Fruit fly (Drosophila melanogaster): ENCODE results near the gene modSP.

The modSP gene

DNA sequence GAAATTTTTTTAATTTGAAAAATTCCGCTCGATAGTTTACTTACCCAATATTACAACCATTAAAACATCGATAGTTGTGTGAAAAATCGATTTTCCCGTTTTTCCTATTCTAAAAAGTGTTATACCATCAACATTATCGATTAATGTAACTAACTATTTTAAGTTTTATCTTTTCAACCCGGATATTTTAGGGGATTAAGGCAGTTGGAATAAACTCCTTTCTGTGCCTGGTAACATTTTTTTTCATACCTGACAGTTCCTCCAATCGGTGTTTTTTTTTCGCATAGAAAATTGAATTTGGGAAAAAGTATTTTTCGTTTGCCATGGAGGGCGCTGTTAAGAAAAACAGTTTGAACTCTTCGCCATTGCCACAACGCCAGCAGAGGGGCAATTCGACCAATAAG is 15.5 kb downstream of the modSP start, which contains the start of gene nonA-l (continued):
- peak; percentile 80 for TF ChIP-seq inv (GFP tag; IDR thresholded peaks at IDR 0.05; ENCODE audit: partially characterized antibody)
- TF ChIP-seq CG15479 (GFP tag; optimal IDR thresholded peaks at IDR 0.05) = no peak
- TF ChIP-seq CG14860 (GFP tag; IDR thresholded peaks at IDR 0.05; ENCODE audit: partially characterized antibody) = peak; percentile 83
- no peak for TF ChIP-seq CG15514 (GFP tag; optimal IDR thresholded peaks at IDR 0.05)
- no peak for TF ChIP-seq CG2199 (GFP tag; IDR thresholded peaks at IDR 0.05)
- TF ChIP-seq CG7839 (tag; optimal IDR thresholded peaks at IDR 0.05) = no peak
- no peak for TF ChIP-seq CG6175 (GFP tag; IDR thresholded peaks at IDR 0.05)
- TF ChIP-seq CG42726 (GFP tag; IDR thresholded peaks at IDR 0.05; ENCODE audit: partially characterized antibody) = 0 out of 2 replicates have a peak, but pooled peaks have one; percentile 4
- peak; percentile 28 for TF ChIP-seq phol (tag; optimal IDR thresholded peaks at IDR 0.05)
- TF ChIP-seq D19A (tag; optimal IDR thresholded peaks at IDR 0.05) = peak; percentile 57
- no peak for TF ChIP-seq cwo (GFP tag; optimal IDR thresholded peaks at IDR 0.05)
- TF ChIP-seq CG4617 (GFP tag; optimal IDR thresholded peaks at IDR 0.05; ENCODE audit: borderline replicate concordance) = peak; percentile 62
- no peak for TF ChIP-seq prd (optimal IDR thresholded peaks at IDR 0.05)
- TF ChIP-seq prd (GFP tag; IDR thresholded peaks at IDR 0.05) = no peak
- peak; percentile 61 for TF ChIP-seq CG9797 (GFP tag; optimal IDR thresholded peaks at IDR 0.05)
- no peak for TF ChIP-seq ranshi (GFP tag; IDR thresholded peaks at IDR 0.05)
- TF ChIP-seq Sin3A (optimal IDR thresholded peaks at IDR 0.05) = no peak
- TF ChIP-seq CG10366 (GFP tag; IDR thresholded peaks at IDR 0.05) = no peak
- no peak for TF ChIP-seq Asciz (GFP tag; optimal IDR thresholded peaks at IDR 0.05)
- no peak for TF ChIP-seq bsh (GFP tag; optimal IDR thresholded peaks at IDR 0.05)
- no peak for TF ChIP-seq al (GFP tag; IDR thresholded peaks at IDR 0.05)
- TF ChIP-seq cas (GFP tag; IDR thresholded peaks at IDR 0.05) = no peak
- peak; percentile 78 for TF ChIP-seq YL-1 (GFP tag; optimal IDR thresholded peaks at IDR 0.05)
- TF ChIP-seq CG13624 (GFP tag; optimal IDR thresholded peaks at IDR 0.05) = no peak
- TF ChIP-seq mld (GFP tag; IDR thresholded peaks at IDR 0.05; ENCODE audit: partially characterized antibody) = peak; percentile 78; the same call in 2 of the 3 replicates
- no peak for TF ChIP-seq Atf-2 (GFP tag; optimal IDR thresholded peaks at IDR 0.05)
- no peak for TF ChIP-seq org-1 (GFP tag; optimal IDR thresholded peaks at IDR 0.05)
- TF ChIP-seq MBD-R2 (GFP tag; IDR thresholded peaks at IDR 0.05) = peak; percentile 25; the same call in 1 of the 2 replicates
- peak; percentile 18 for TF ChIP-seq CG12391 (tag; optimal IDR thresholded peaks at IDR 0.05)
- no peak for TF ChIP-seq CG4730 (GFP tag; IDR thresholded peaks at IDR 0.05)
- TF ChIP-seq Nf-YB (GFP tag; optimal IDR thresholded peaks at IDR 0.05) = peak; percentile 17
- no peak for TF ChIP-seq CG12104 (GFP tag; optimal IDR thresholded peaks at IDR 0.05)
- no peak for TF ChIP-seq CG17802 (tag; optimal IDR thresholded peaks at IDR 0.05)
- TF ChIP-seq CG9932 (GFP tag; IDR thresholded peaks at IDR 0.05) = no peak
- no peak for TF ChIP-seq fd3F (GFP tag; optimal IDR thresholded peaks at IDR 0.05)
- TF ChIP-seq Nf-YC (tag; optimal IDR thresholded peaks at IDR 0.05) = peak; percentile 51
- peak; percentile 92 for TF ChIP-seq Dp (GFP tag; optimal IDR thresholded peaks at IDR 0.05)
- no peak for TF ChIP-seq Xbp1 (GFP tag; optimal IDR thresholded peaks at IDR 0.05)
- TF ChIP-seq crp (GFP tag; optimal IDR thresholded peaks at IDR 0.05) = no peak
- no peak; the same call in 2 of the 3 replicates for TF ChIP-seq CG17361 (GFP tag; IDR thresholded peaks at IDR 0.05)
- TF ChIP-seq dysf (GFP tag; IDR thresholded peaks at IDR 0.05) = no peak
- TF ChIP-seq Dref (GFP tag; IDR thresholded peaks at IDR 0.05) = peak; percentile 92
- TF ChIP-seq CG6272 (GFP tag; IDR thresholded peaks at IDR 0.05) = no peak
- peak; percentile 78 for TF ChIP-seq Sry-δ (GFP tag; optimal IDR thresholded peaks at IDR 0.05)
- TF ChIP-seq unc-4 (GFP tag; IDR thresholded peaks at IDR 0.05; ENCODE audit: partially characterized antibody) = peak; percentile 87
- TF ChIP-seq CG10147 (GFP tag; optimal IDR thresholded peaks at IDR 0.05) = no peak
- no peak for TF ChIP-seq CG13296 (GFP tag; optimal IDR thresholded peaks at IDR 0.05)
- peak; percentile 55 for TF ChIP-seq pita (GFP tag; optimal IDR thresholded peaks at IDR 0.05)
- peak; percentile 90 for TF ChIP-seq Dll (GFP tag; IDR thresholded peaks at IDR 0.05; ENCODE audit: partially characterized antibody)
- no peak for TF ChIP-seq gcm2 (GFP tag; optimal IDR thresholded peaks at IDR 0.05)
- TF ChIP-seq CTCF (GFP tag; optimal IDR thresholded peaks at IDR 0.05) = peak; percentile 51
